Fruit fly (Drosophila melanogaster): Measurements from ENCODE around the gene Efa6.

The Efa6 gene

dm6 chr3R:22627936-22628513 is 40.5 kb downstream of the Efa6 start (continued):
- TF ChIP-seq Taf1 (GFP tag; IDR thresholded peaks at IDR 0.05): no peak
- no peak for TF ChIP-seq Bteb2 (GFP tag; optimal IDR thresholded peaks at IDR 0.05)
- TF ChIP-seq al (GFP tag; IDR thresholded peaks at IDR 0.05): no peak
- no peak for TF ChIP-seq CG18764 (GFP tag; optimal IDR thresholded peaks at IDR 0.05)
- peak; percentile 80 for TF ChIP-seq gcm (GFP tag; optimal IDR thresholded peaks at IDR 0.05)
- no peak for TF ChIP-seq D19B (GFP tag; optimal IDR thresholded peaks at IDR 0.05)
- TF ChIP-seq CG4617 (GFP tag; optimal IDR thresholded peaks at IDR 0.05; ENCODE audit: borderline replicate concordance): no peak
- no peak for TF ChIP-seq hth (optimal IDR thresholded peaks at IDR 0.05)
- TF ChIP-seq CG17568 (GFP tag; optimal IDR thresholded peaks at IDR 0.05): no peak
- TF ChIP-seq CG30403 (GFP tag; optimal IDR thresholded peaks at IDR 0.05): peak; percentile 8
- TF ChIP-seq CG3163 (GFP tag; optimal IDR thresholded peaks at IDR 0.05): no peak
- TF ChIP-seq zen2 (GFP tag; IDR thresholded peaks at IDR 0.05; ENCODE audit: partially characterized antibody): no peak
- TF ChIP-seq H15 (GFP tag; IDR thresholded peaks at IDR 0.05): 0 out of 3 replicates have a peak, but pooled peaks have one; percentile 19
- no peak for TF ChIP-seq crc (GFP tag; optimal IDR thresholded peaks at IDR 0.05)
- peak; percentile 44 for TF ChIP-seq mam (GFP tag; optimal IDR thresholded peaks at IDR 0.05)
- no peak for TF ChIP-seq hbn (GFP tag; IDR thresholded peaks at IDR 0.05; ENCODE audit: partially characterized antibody)
- no peak for TF ChIP-seq hkb (optimal IDR thresholded peaks at IDR 0.05)
- peak; percentile 70 for TF ChIP-seq hkb (GFP tag; IDR thresholded peaks at IDR 0.05)
- TF ChIP-seq Hr3 (GFP tag; optimal IDR thresholded peaks at IDR 0.05): peak; percentile 37
- peak; percentile 24 for TF ChIP-seq ERR (GFP tag; optimal IDR thresholded peaks at IDR 0.05)
- peak; percentile 57 for TF ChIP-seq gem (tag; optimal IDR thresholded peaks at IDR 0.05)
- peak; percentile 22 for TF ChIP-seq Dek (tag; optimal IDR thresholded peaks at IDR 0.05)
- TF ChIP-seq B-H1 (GFP tag; IDR thresholded peaks at IDR 0.05): no peak
- TF ChIP-seq nau (GFP tag; optimal IDR thresholded peaks at IDR 0.05): no peak
- no peak for TF ChIP-seq Max (GFP tag; optimal IDR thresholded peaks at IDR 0.05)
- TF ChIP-seq CG12219 (GFP tag; optimal IDR thresholded peaks at IDR 0.05): no peak
- TF ChIP-seq Sox102F (GFP tag; optimal IDR thresholded peaks at IDR 0.05): peak; percentile 72
- TF ChIP-seq ap (GFP tag; IDR thresholded peaks at IDR 0.05): no peak; the same call in 1 of the 2 replicates
- TF ChIP-seq NC2α (GFP tag; optimal IDR thresholded peaks at IDR 0.05): no peak
- TF ChIP-seq CG5953 (GFP tag; IDR thresholded peaks at IDR 0.05): no peak
- no peak for TF ChIP-seq jumu (GFP tag; optimal IDR thresholded peaks at IDR 0.05)
- TF ChIP-seq CG12236 (GFP tag; optimal IDR thresholded peaks at IDR 0.05): no peak
- no peak for TF ChIP-seq Eip74EF (GFP tag; optimal IDR thresholded peaks at IDR 0.05)
- no peak for TF ChIP-seq Optix (GFP tag; IDR thresholded peaks at IDR 0.05)
- no peak for TF ChIP-seq da (GFP tag; optimal IDR thresholded peaks at IDR 0.05)
- TF ChIP-seq CG16815 (GFP tag; optimal IDR thresholded peaks at IDR 0.05): no peak
- no peak for TF ChIP-seq CG6689 (GFP tag; IDR thresholded peaks at IDR 0.05)
- TF ChIP-seq E2f2 (GFP tag; IDR thresholded peaks at IDR 0.05): peak; percentile 13; the same call in 1 of the 2 replicates
- TF ChIP-seq CG12942 (GFP tag; optimal IDR thresholded peaks at IDR 0.05): peak; percentile 14
- TF ChIP-seq CG7556 (GFP tag; optimal IDR thresholded peaks at IDR 0.05): no peak
- peak; percentile 54 for TF ChIP-seq CG11504 (tag; optimal IDR thresholded peaks at IDR 0.05)
- TF ChIP-seq CG18262 (tag; optimal IDR thresholded peaks at IDR 0.05): no peak
- TF ChIP-seq CG10267 (tag; optimal IDR thresholded peaks at IDR 0.05): no peak
- TF ChIP-seq Rfx (GFP tag; IDR thresholded peaks at IDR 0.05): peak; percentile 42; the same call in 1 of the 2 replicates
- TF ChIP-seq Usf (GFP tag; optimal IDR thresholded peaks at IDR 0.05): no peak
- no peak for TF ChIP-seq sd (tag; optimal IDR thresholded peaks at IDR 0.05)
- TF ChIP-seq CG9817 (tag; optimal IDR thresholded peaks at IDR 0.05): peak; percentile 47
- TF ChIP-seq unpg (GFP tag; optimal IDR thresholded peaks at IDR 0.05): peak; percentile 49
- TF ChIP-seq her (GFP tag; optimal IDR thresholded peaks at IDR 0.05): no peak
- TF ChIP-seq az2 (GFP tag; optimal IDR thresholded peaks at IDR 0.05): peak; percentile 30
- TF ChIP-seq CG1603 (tag; optimal IDR thresholded peaks at IDR 0.05): no peak
